Worm (Caenorhabditis elegans) whole organism, L2 larva: ENCODE measurements around the gene C05E11.7.

ENCODE experiments used
- F13H6.1 ChIP-seq: sonication (generic microtip); optimal IDR thresholded peaks from 2 replicates; lab custom pipeline; 2016; ENCODE audit warnings: missing genetic modification characterization, missing compliant biosample characterization
- Y55F3AM.14 ChIP-seq: fragments of 200-800 bp; sonication (Bioruptor generic); optimal IDR thresholded peaks from 2 replicates; lab custom pipeline; 2018; ENCODE audit warnings: mild to moderate bottlenecking, missing genetic modification characterization, missing compliant biosample characterization
- alr-1 ChIP-seq: fragments of 150-350 bp; optimal IDR thresholded peaks from 2 replicates; lab custom pipeline; 2014; ENCODE audit warnings: missing biosample characterization, missing genetic modification characterization
- ama-1 ChIP-seq: fragments of 150-350 bp; optimal IDR thresholded peaks from 2 replicates; lab custom pipeline; 2018; ENCODE audit warnings: inconsistent platforms
- blmp-1 ChIP-seq: sonication (generic microtip); optimal IDR thresholded peaks from 2 replicates; lab custom pipeline; 2017; ENCODE audit warnings: missing genetic modification characterization, mild to moderate bottlenecking, missing compliant biosample characterization, antibody characterized with exemption, moderate library complexity; ENCODE audit not compliant: insufficient read depth
- ceh-16 ChIP-seq: fragments of 150-350 bp; optimal IDR thresholded peaks from 2 replicates; lab custom pipeline; 2014; ENCODE audit warnings: missing biosample characterization, missing genetic modification characterization
- ceh-82 ChIP-seq: fragments of 150-350 bp; optimal IDR thresholded peaks from 2 replicates; lab custom pipeline; 2014; ENCODE audit warnings: missing biosample characterization, missing genetic modification characterization
- crh-2 ChIP-seq: sonication (generic microtip); optimal IDR thresholded peaks from 2 replicates; lab custom pipeline; 2017; ENCODE audit warnings: missing biosample characterization, missing genetic modification characterization
- egl-27 ChIP-seq: sonication (generic microtip); optimal IDR thresholded peaks from 3 replicates; lab custom pipeline; 2017; ENCODE audit warnings: missing biosample characterization, missing genetic modification reagents, missing genetic modification characterization
- elt-1 ChIP-seq: fragments of 150-350 bp; optimal IDR thresholded peaks from 2 replicates; lab custom pipeline; 2014; ENCODE audit warnings: missing biosample characterization, missing genetic modification characterization
- elt-3 ChIP-seq: sonication (generic microtip); optimal IDR thresholded peaks from 2 replicates; lab custom pipeline; 2017; ENCODE audit warnings: missing biosample characterization, missing genetic modification characterization
- lin-11 ChIP-seq: fragments of 150-350 bp; sonication (generic microtip); optimal IDR thresholded peaks from 2 replicates; lab custom pipeline; 2014; ENCODE audit warnings: missing biosample characterization, missing genetic modification characterization, inconsistent platforms, mixed read lengths
- lin-39 ChIP-seq: fragments of 150-350 bp; optimal IDR thresholded peaks from 2 replicates; lab custom pipeline; 2014; ENCODE audit warnings: missing biosample characterization, missing genetic modification reagents, missing genetic modification characterization
- mab-5 ChIP-seq: fragments of 150-350 bp; optimal IDR thresholded peaks from 2 replicates; lab custom pipeline; 2014; ENCODE audit warnings: missing biosample characterization, missing genetic modification characterization
- mdl-1 ChIP-seq, 2 experiments: fragments of 150-350 bp in 1 of 2; sonication (generic microtip) in 1 of 2; optimal IDR thresholded peaks; 2 replicates each; lab custom pipeline; 2017; ENCODE audit warnings: missing biosample characterization in 2 of 2, missing genetic modification characterization in 2 of 2
- nhr-11 ChIP-seq: fragments of 150-350 bp; optimal IDR thresholded peaks from 2 replicates; lab custom pipeline; 2014; ENCODE audit warnings: missing biosample characterization, missing genetic modification characterization
- nhr-129 ChIP-seq: fragments of 150-350 bp; optimal IDR thresholded peaks from 2 replicates; lab custom pipeline; 2014; ENCODE audit warnings: missing biosample characterization, missing genetic modification characterization
- nhr-21 ChIP-seq: fragments of 150-350 bp; optimal IDR thresholded peaks from 2 replicates; lab custom pipeline; 2014; ENCODE audit warnings: missing biosample characterization, missing genetic modification characterization
- nhr-23 ChIP-seq: fragments of 150-350 bp; optimal IDR thresholded peaks from 2 replicates; lab custom pipeline; 2014; ENCODE audit warnings: missing biosample characterization, missing genetic modification reagents, missing genetic modification characterization
- nhr-237 ChIP-seq: fragments of 150-350 bp; optimal IDR thresholded peaks from 2 replicates; lab custom pipeline; 2014; ENCODE audit warnings: missing biosample characterization, missing genetic modification characterization
- nhr-25 ChIP-seq: fragments of 150-350 bp; sonication (generic microtip); optimal IDR thresholded peaks from 3 replicates; lab custom pipeline; 2014; ENCODE audit warnings: missing biosample characterization, missing genetic modification characterization
- peb-1 ChIP-seq: fragments of 150-350 bp; optimal IDR thresholded peaks from 2 replicates; lab custom pipeline; 2014; ENCODE audit warnings: missing biosample characterization, missing genetic modification characterization
- sem-4 ChIP-seq: fragments of 150-350 bp; optimal IDR thresholded peaks from 2 replicates; lab custom pipeline; 2014; ENCODE audit warnings: missing biosample characterization, missing genetic modification reagents, missing genetic modification characterization
- skn-1 ChIP-seq: sonication (generic microtip); optimal IDR thresholded peaks from 2 replicates; lab custom pipeline; 2017; ENCODE audit warnings: missing biosample characterization, missing genetic modification characterization
- sma-3 ChIP-seq: sonication (generic microtip); optimal IDR thresholded peaks from 2 replicates; lab custom pipeline; 2016; ENCODE audit warnings: missing genetic modification reagents, missing genetic modification characterization, missing compliant biosample characterization
- sma-9 ChIP-seq, 2 experiments: fragments of 150-350 bp in 1 of 2; sonication (generic microtip) in 1 of 2; optimal IDR thresholded peaks; 2 replicates each; lab custom pipeline; 2014 to 2016; ENCODE audit warnings: missing genetic modification characterization in 2 of 2, mild to moderate bottlenecking in 1 of 2, missing biosample characterization in 1 of 2, missing compliant biosample characterization in 1 of 2, missing genetic modification reagents in 1 of 2, moderate library complexity in 1 of 2
- snpc-4 ChIP-seq: fragments of 150-350 bp; optimal IDR thresholded peaks from 2 replicates; lab custom pipeline; 2014; ENCODE audit warnings: missing biosample characterization, missing genetic modification characterization
- unc-39 ChIP-seq: fragments of 150-350 bp; optimal IDR thresholded peaks from 2 replicates; lab custom pipeline; 2014; ENCODE audit warnings: missing biosample characterization, missing genetic modification characterization
- unc-62 ChIP-seq: fragments of 150-350 bp; optimal IDR thresholded peaks from 2 replicates; lab custom pipeline; 2014; ENCODE audit warnings: missing biosample characterization, missing genetic modification reagents, missing genetic modification characterization
- ztf-1 ChIP-seq: fragments of 200-800 bp; sonication (Bioruptor generic); conservative IDR thresholded peaks from 2 replicates; pipeline ENCODE4 v1.3.6; 2022; ENCODE audit warnings: missing genetic modification characterization, missing compliant biosample characterization
- ztf-11 ChIP-seq: sonication (generic microtip); optimal IDR thresholded peaks from 2 replicates; lab custom pipeline; 2017; ENCODE audit warnings: missing biosample characterization, missing genetic modification characterization
- ztf-4 ChIP-seq: fragments of 150-350 bp; optimal IDR thresholded peaks from 2 replicates; lab custom pipeline; 2014; ENCODE audit warnings: missing biosample characterization, missing genetic modification characterization

The C05E11.7 gene

DNA sequence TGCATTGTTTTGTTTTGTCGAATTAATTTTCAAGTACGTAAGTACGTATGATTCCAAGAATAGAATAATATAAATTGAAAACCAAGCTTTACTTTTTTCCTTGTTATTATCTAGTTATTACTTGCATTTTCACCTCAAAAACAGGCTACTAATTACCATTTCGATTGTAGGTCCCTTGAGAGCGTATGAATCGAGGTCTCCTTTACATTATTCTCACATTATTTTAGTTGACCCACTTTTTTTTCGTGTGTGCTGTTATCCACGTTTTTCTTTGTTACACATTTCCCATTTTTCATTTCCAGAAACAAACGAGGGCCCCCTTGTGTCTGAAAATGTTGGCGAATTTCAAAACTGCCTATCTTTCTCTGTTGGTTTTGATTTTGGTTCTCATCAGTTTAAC is 23.6 kb downstream of the C05E11.7 start, which contains the start of gene C05E11.6:
TSS of gene C05E11.6 (plus strand) at position 301 of the 400 bp plus-strand sequence.
- TF ChIP-seq mdl-1 (tag; optimal IDR thresholded peaks at IDR 0.05; lab: Kevin White, UChicago) (no peak), alr-1 (tag; lab: Kevin White, UChicago) (no peak), lin-39 (tag; lab: Kevin White, UChicago) (no peak), lin-11 (tag; lab: Kevin White, UChicago) (no peak), ceh-82 (tag; lab: Kevin White, UChicago) (no peak), nhr-21 (tag; lab: Kevin White, UChicago) (no peak), snpc-4 (tag; lab: Kevin White, UChicago) (no peak), peb-1 (tag; lab: Kevin White, UChicago) (no peak), sma-3 (GFP tag; lab: Kevin White, UChicago) (no peak), nhr-237 (tag; lab: Kevin White, UChicago) (no peak), elt-3 (tag; lab: Kevin White, UChicago) (no peak), ama-1 (lab: Kevin White, UChicago) (no peak), unc-39 (tag; lab: Kevin White, UChicago) (no peak), crh-2 (no peak), mab-5 (tag; lab: Kevin White, UChicago) (no peak), ztf-4 (tag; lab: Kevin White, UChicago) (no peak), unc-62 (GFP tag; lab: Kevin White, UChicago) (no peak), F13H6.1 (tag; lab: Kevin White, UChicago) (no peak), nhr-129 (tag; lab: Kevin White, UChicago) (no peak)

DNA sequence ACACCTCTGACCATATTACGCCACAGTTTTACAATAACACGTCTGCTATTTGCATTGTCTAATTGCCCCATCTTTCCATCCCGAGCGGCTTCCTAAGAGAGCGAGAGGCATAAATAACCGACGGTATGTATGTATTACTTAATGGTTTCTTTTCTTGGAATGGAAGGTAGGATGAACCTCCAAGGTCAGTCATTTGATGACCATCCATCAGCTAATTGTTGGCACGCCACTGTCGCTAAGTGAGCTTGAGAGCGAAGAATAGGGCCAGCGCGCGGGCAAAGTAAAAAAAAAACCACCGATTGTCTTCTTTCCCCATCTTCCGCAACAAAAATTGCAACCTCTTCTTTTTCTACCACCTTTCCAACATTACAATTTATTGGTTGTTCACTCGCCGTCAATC is 29.5 kb downstream of the C05E11.7 start:
- TF ChIP-seq sem-4 (tag; lab: Kevin White, UChicago) (peak; percentile 20), ama-1 (lab: Kevin White, UChicago) (no peak), nhr-25 (tag; lab: Kevin White, UChicago) (peak; percentile 34)

DNA sequence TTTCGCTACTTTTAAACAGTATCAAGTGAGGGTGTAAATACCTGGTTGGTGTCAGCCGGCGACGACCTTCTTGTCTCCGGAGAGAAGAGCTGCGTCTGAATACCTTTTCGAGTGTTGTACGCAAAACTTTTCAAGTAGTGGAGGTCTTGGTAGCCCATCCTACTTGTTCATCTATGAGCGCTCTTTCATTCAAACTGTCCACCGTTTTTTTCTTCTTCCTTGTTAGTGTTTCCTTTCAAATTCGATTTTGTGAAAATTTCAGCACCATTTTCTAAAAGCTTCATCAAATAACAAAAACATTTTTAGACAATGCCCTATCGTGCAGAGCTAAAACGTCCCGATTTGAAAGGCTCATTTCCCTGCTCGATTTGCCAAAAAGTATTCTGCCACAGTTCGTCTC is 31.1 kb downstream of the C05E11.7 start, which contains the start of gene ham-2:
TSS of gene ham-2 (plus strand) at position 301 of the 400 bp plus-strand sequence.
- TF ChIP-seq ztf-11 (tag; lab: Kevin White, UChicago) (no peak), peb-1 (tag; lab: Kevin White, UChicago) (no peak), nhr-23 (tag; lab: Kevin White, UChicago) (no peak), egl-27 (tag; lab: Kevin White, UChicago) (no peak)

DNA sequence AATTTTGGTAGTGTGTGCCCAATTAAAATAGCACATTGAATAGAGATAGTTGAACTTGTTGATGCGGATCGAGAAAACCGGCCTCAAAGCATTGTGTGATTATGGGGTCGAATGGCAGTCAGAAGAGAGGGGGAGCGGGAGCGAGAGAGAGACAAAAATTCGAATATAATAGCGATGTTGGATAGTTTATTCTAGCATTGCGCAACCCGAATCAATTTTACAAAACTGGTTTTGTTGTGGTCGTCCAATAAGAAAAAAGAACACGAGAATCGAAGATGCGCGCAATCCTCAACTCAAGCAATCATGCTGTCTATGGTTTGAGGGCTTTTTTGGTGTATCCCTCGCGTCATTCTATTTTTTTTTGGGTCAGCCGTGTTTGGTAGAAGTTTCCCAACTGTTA is 32.0 kb downstream of the C05E11.7 start:
- TF ChIP-seq elt-1 (tag; lab: Kevin White, UChicago) (no peak), mab-5 (tag; lab: Kevin White, UChicago) (no peak), nhr-129 (tag; lab: Kevin White, UChicago) (peak; percentile 16), sma-9 (GFP tag; optimal IDR thresholded peaks at IDR 0.05; lab: Kevin White, UChicago) (peak; percentile 6), sma-9 (tag; optimal IDR thresholded peaks at IDR 0.05; lab: Kevin White, UChicago) (no peak), F13H6.1 (tag; lab: Kevin White, UChicago) (peak; percentile 17), skn-1 (no peak), nhr-11 (tag; lab: Kevin White, UChicago) (no peak)

DNA sequence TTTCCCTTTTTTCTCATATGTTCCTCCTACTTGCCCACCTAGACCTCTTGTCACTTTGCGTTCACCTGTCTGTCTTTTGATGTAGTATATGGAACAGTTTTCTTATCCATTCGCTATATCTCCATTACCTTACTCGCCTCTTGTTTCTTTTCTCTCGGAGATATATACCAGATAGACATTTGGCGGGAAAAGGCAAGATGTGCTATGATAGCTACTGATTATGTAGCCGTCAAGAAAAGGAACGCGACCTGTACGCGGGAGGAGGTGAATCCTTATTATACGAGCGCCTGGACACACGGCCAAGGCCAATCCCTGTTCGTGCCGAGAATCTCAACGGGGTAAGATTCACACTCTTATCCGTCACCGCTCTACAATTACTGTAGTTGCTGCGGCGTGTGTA is 32.4 kb downstream of the C05E11.7 start:
- TF ChIP-seq nhr-21 (tag; lab: Kevin White, UChicago) (no peak), sma-9 (GFP tag; optimal IDR thresholded peaks at IDR 0.05; lab: Kevin White, UChicago) (peak; percentile 8), sma-9 (tag; optimal IDR thresholded peaks at IDR 0.05; lab: Kevin White, UChicago) (no peak), ama-1 (lab: Kevin White, UChicago) (no peak)

DNA sequence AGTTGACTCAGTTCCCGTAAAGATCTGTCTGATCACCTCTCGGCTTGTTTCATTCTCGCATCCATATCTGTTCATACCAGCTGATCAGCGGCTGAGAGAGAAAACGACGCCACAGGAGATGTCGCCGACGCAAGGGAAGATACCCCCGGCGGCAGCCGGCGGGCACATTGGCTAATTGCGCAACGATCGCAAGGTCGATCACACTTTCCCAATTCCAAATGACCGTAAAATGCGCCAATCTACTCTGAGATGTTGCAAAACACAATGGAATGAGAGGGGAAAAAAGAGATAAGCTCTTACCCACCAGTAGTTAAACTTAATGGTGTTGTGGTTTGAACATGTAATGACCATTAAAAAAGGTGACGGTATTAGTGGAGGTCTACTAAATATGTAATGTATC is 34.5 kb downstream of the C05E11.7 start:
- TF ChIP-seq nhr-25 (tag; lab: Kevin White, UChicago) (peak; percentile 60), Y55F3AM.14 (GFP tag; lab: Kevin White, UChicago) (no peak), ztf-1 (GFP tag; lab: Robert Waterston, UW) (no peak), egl-27 (tag; lab: Kevin White, UChicago) (peak; percentile 46), blmp-1 (peak; percentile 16), sem-4 (tag; lab: Kevin White, UChicago) (peak; percentile 57), ceh-16 (tag; lab: Kevin White, UChicago) (peak; percentile 64), nhr-129 (tag; lab: Kevin White, UChicago) (peak; percentile 47), ztf-11 (tag; lab: Kevin White, UChicago) (no peak), sma-3 (GFP tag; lab: Kevin White, UChicago) (no peak), sma-9 (GFP tag; optimal IDR thresholded peaks at IDR 0.05; lab: Kevin White, UChicago) (peak; percentile 28), sma-9 (tag; optimal IDR thresholded peaks at IDR 0.05; lab: Kevin White, UChicago) (no peak), ama-1 (lab: Kevin White, UChicago) (no peak), nhr-21 (tag; lab: Kevin White, UChicago) (peak; percentile 13)
